Fruit fly (Drosophila melanogaster) Kc167 (cell line): ENCODE results near the gene Rad23.

Experiments
- psq ChIP-seq: fragments of >200 bp; optimal IDR thresholded peaks from 2 replicates; lab custom pipeline; 2017; ENCODE audit warnings: missing external identifiers
- ttk ChIP-seq: sonication (Bioruptor generic); optimal IDR thresholded peaks from 2 replicates; lab custom pipeline; 2017; ENCODE audit warnings: missing external identifiers

dm6 chr4:358093-358929 lies 50.4 kb downstream of the Rad23 start, which contains the start of gene PMCA:
- TF ChIP-seq ttk (lab: Kevin White, UChicago), result no peak
- TF ChIP-seq psq (lab: Kevin White, UChicago), result no peak
